Fruit fly (Drosophila melanogaster): Measurements from ENCODE around the gene CG42556.

The CG42556 gene

dm6 chr2L:16882372-16882771, 7.3 kb upstream of the CG42556 start:
- TF ChIP-seq Rel (GFP tag; optimal IDR thresholded peaks at IDR 0.05) (no peak), Rel (tag; optimal IDR thresholded peaks at IDR 0.05) (no peak), rgr (GFP tag; optimal IDR thresholded peaks at IDR 0.05) (no peak), Myc (optimal IDR thresholded peaks at IDR 0.05) (no peak), N (GFP tag; optimal IDR thresholded peaks at IDR 0.05) (no peak), Sp1 (GFP tag; optimal IDR thresholded peaks at IDR 0.05) (no peak), Abd-B (GFP tag; optimal IDR thresholded peaks at IDR 0.05) (no peak), sage (GFP tag; optimal IDR thresholded peaks at IDR 0.05) (no peak), Vsx2 (GFP tag; optimal IDR thresholded peaks at IDR 0.05; ENCODE audit: partially characterized antibody) (no peak), OdsH (GFP tag; optimal IDR thresholded peaks at IDR 0.05) (no peak), dmrt93B (GFP tag; optimal IDR thresholded peaks at IDR 0.05) (no peak), Hr83 (GFP tag; optimal IDR thresholded peaks at IDR 0.05; ENCODE audit: poor library complexity, severe bottlenecking) (no peak), woc (GFP tag; optimal IDR thresholded peaks at IDR 0.05) (no peak), CG9705 (GFP tag; optimal IDR thresholded peaks at IDR 0.05) (no peak), br (GFP tag; optimal IDR thresholded peaks at IDR 0.05) (no peak)

dm6 chr2L:16882871-16883849, 6.5 kb upstream of the CG42556 start:
- TF ChIP-seq ey (GFP tag; optimal IDR thresholded peaks at IDR 0.05) (no peak), Myc (optimal IDR thresholded peaks at IDR 0.05) (no peak), dsf (GFP tag; optimal IDR thresholded peaks at IDR 0.05; ENCODE audit: borderline replicate concordance) (no peak), Dif (GFP tag; optimal IDR thresholded peaks at IDR 0.05; ENCODE audit: partially characterized antibody) (no peak)

dm6 chr2L:16884702-16885101, 5.0 kb upstream of the CG42556 start:
- TF ChIP-seq br (GFP tag; optimal IDR thresholded peaks at IDR 0.05) (no peak), lola (GFP tag; optimal IDR thresholded peaks at IDR 0.05) (no peak)

- no peak for TF ChIP-seq Rel (GFP tag; optimal IDR thresholded peaks at IDR 0.05)
- peak; percentile 59 for TF ChIP-seq Rel (tag; optimal IDR thresholded peaks at IDR 0.05)
- TF ChIP-seq OdsH (GFP tag; optimal IDR thresholded peaks at IDR 0.05): no peak
These were observed 4.4 kb upstream of the CG42556 start for dm6 chr2L:16885347-16885746.

- no peak for TF ChIP-seq OdsH (GFP tag; optimal IDR thresholded peaks at IDR 0.05)
- no peak for TF ChIP-seq ey (GFP tag; optimal IDR thresholded peaks at IDR 0.05)
- no peak for TF ChIP-seq Rel (GFP tag; optimal IDR thresholded peaks at IDR 0.05)
- TF ChIP-seq Rel (tag; optimal IDR thresholded peaks at IDR 0.05): peak; percentile 64
- no peak for TF ChIP-seq CG32264 (GFP tag; optimal IDR thresholded peaks at IDR 0.05)
- TF ChIP-seq CG9705 (GFP tag; optimal IDR thresholded peaks at IDR 0.05): no peak
- no peak for TF ChIP-seq GATAd (GFP tag; optimal IDR thresholded peaks at IDR 0.05)
- TF ChIP-seq Hr83 (GFP tag; optimal IDR thresholded peaks at IDR 0.05; ENCODE audit: poor library complexity, severe bottlenecking): no peak
These were observed 3.2 kb upstream of the CG42556 start for dm6 chr2L:16886459-16886858.

- TF ChIP-seq jim (GFP tag; optimal IDR thresholded peaks at IDR 0.05): no peak
- peak; percentile 78 for TF ChIP-seq Hnf4 (GFP tag; optimal IDR thresholded peaks at IDR 0.05)
- TF ChIP-seq Hr78 (GFP tag; optimal IDR thresholded peaks at IDR 0.05): no peak
- TF ChIP-seq ey (GFP tag; optimal IDR thresholded peaks at IDR 0.05): peak; percentile 44
- no peak for TF ChIP-seq Dfd (GFP tag; optimal IDR thresholded peaks at IDR 0.05)
- peak; percentile 61 for TF ChIP-seq sv (GFP tag; optimal IDR thresholded peaks at IDR 0.05)
- TF ChIP-seq dmrt93B (GFP tag; optimal IDR thresholded peaks at IDR 0.05): peak; percentile 20
- no peak for TF ChIP-seq lola (GFP tag; optimal IDR thresholded peaks at IDR 0.05)
- TF ChIP-seq CG9705 (GFP tag; optimal IDR thresholded peaks at IDR 0.05): no peak
- no peak for TF ChIP-seq pan (optimal IDR thresholded peaks at IDR 0.05)
- peak; percentile 58 for TF ChIP-seq h (GFP tag; optimal IDR thresholded peaks at IDR 0.05)
- TF ChIP-seq Vsx2 (GFP tag; optimal IDR thresholded peaks at IDR 0.05; ENCODE audit: partially characterized antibody): no peak
- TF ChIP-seq dl (GFP tag; optimal IDR thresholded peaks at IDR 0.05; ENCODE audit: insufficient read depth in 1 of 2, partially characterized antibody in 2 of 2): no peak
- no peak for TF ChIP-seq usp (GFP tag; optimal IDR thresholded peaks at IDR 0.05)
- TF ChIP-seq rgr (GFP tag; optimal IDR thresholded peaks at IDR 0.05): peak; percentile 55
- no peak for TF ChIP-seq tai (GFP tag; optimal IDR thresholded peaks at IDR 0.05)
- TF ChIP-seq woc (GFP tag; optimal IDR thresholded peaks at IDR 0.05): peak; percentile 87
- peak; percentile 26 for TF ChIP-seq Sp1 (GFP tag; optimal IDR thresholded peaks at IDR 0.05)
- no peak for TF ChIP-seq Mio (GFP tag; optimal IDR thresholded peaks at IDR 0.05)
- peak; percentile 79 for TF ChIP-seq Hr83 (GFP tag; optimal IDR thresholded peaks at IDR 0.05; ENCODE audit: poor library complexity, severe bottlenecking)
- peak; percentile 60 for TF ChIP-seq dsf (GFP tag; optimal IDR thresholded peaks at IDR 0.05; ENCODE audit: borderline replicate concordance)
- TF ChIP-seq GATAd (GFP tag; optimal IDR thresholded peaks at IDR 0.05): peak; percentile 10
- peak; percentile 28 for TF ChIP-seq brk (GFP tag; optimal IDR thresholded peaks at IDR 0.05)
- no peak for TF ChIP-seq Dif (GFP tag; optimal IDR thresholded peaks at IDR 0.05; ENCODE audit: partially characterized antibody)
- peak; percentile 39 for TF ChIP-seq fru (GFP tag; optimal IDR thresholded peaks at IDR 0.05)
- no peak for TF ChIP-seq sage (GFP tag; optimal IDR thresholded peaks at IDR 0.05)
These were observed 1.8 kb upstream of the CG42556 start, which contains the start of the genes osi and tweek for dm6 chr2L:16887660-16888573. Gene osi, minus strand, starts transcription at chr2L:16887966. Gene tweek, plus strand, starts transcription at chr2L:16888490.
